Fruit fly (Drosophila melanogaster): ENCODE data around the gene ss.

ss gene

DNA sequence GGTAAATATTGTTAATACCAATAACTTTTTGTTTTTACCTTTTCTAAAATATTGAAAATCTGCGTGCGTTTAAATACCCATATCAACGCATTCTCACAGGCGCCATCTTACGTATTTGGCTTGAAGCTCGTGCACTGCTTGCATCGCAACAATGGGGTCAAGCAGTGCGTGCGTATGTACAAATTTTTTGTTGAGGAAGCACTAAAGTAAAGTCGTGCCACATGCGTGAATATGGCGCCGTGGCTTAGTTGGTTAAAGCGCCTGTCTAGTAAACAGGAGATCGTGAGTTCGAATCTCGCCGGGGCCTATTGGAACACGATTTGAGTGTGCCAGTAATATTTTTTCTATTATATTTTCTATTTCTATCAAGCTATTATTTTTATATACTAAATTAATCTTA lies 28.2 kb upstream of the ss start (continued):
- no peak for TF ChIP-seq CG10669 (GFP tag; optimal IDR thresholded peaks at IDR 0.05)
- peak; percentile 22 for TF ChIP-seq CG3032 (tag; optimal IDR thresholded peaks at IDR 0.05)
- TF ChIP-seq esn (GFP tag; optimal IDR thresholded peaks at IDR 0.05): no peak
- 0 out of 2 replicates have a peak, but pooled peaks have one; percentile 12 for TF ChIP-seq CG15336 (GFP tag; IDR thresholded peaks at IDR 0.05)
- TF ChIP-seq lz (GFP tag; optimal IDR thresholded peaks at IDR 0.05): peak; percentile 22
- peak; percentile 13 for TF ChIP-seq svp (GFP tag)
- no peak for TF ChIP-seq CG9139 (GFP tag; optimal IDR thresholded peaks at IDR 0.05)
- TF ChIP-seq Eip78C (GFP tag): peak; percentile 68
- TF ChIP-seq CG11902 (GFP tag; optimal IDR thresholded peaks at IDR 0.05): no peak
- no peak for TF ChIP-seq OdsH (GFP tag; optimal IDR thresholded peaks at IDR 0.05)
- TF ChIP-seq Ets96B (tag; optimal IDR thresholded peaks at IDR 0.05): no peak
- TF ChIP-seq CG10631 (GFP tag; optimal IDR thresholded peaks at IDR 0.05): no peak
- no peak for TF ChIP-seq fd59A (GFP tag; optimal IDR thresholded peaks at IDR 0.05)

DNA sequence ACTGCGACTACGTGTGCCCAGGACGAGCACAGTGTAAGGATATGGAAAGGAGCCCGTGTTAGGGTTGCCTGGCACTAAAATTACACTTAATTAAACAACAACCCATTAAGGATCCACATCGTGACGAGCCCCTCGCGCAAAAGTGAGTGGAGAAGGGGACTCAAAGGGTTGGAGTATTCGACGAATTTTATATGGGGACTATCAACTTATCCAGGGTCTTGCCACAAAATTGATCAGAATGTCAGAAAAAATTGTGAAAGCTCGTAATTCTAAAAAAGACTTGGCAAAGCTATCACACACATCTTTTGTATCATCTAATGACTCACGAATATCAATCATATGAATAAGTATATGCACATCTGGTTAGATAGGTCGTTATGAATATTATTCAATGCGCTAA lies 26.9 kb upstream of the ss start, which contains the start of gene CG31279:
TSS of gene CG31279 (plus strand) at position 301 of the 400 bp plus-strand sequence.
- TF ChIP-seq CG6792 (GFP tag; optimal IDR thresholded peaks at IDR 0.05) (no peak), CG15336 (GFP tag; IDR thresholded peaks at IDR 0.05) (no peak), dsx (GFP tag; optimal IDR thresholded peaks at IDR 0.05; ENCODE audit: poor library complexity, severe bottlenecking) (no peak), Eip75B (GFP tag; optimal IDR thresholded peaks at IDR 0.05) (no peak), svp (GFP tag) (no peak), spab (GFP tag; optimal IDR thresholded peaks at IDR 0.05) (no peak), CG6854 (GFP tag; optimal IDR thresholded peaks at IDR 0.05) (no peak), cyc (GFP tag; optimal IDR thresholded peaks at IDR 0.05) (no peak), CG6163 (GFP tag; IDR thresholded peaks at IDR 0.05) (no peak), Eip78C (GFP tag) (no peak), CG31627 (GFP tag; optimal IDR thresholded peaks at IDR 0.05) (no peak), Met (GFP tag; optimal IDR thresholded peaks at IDR 0.05) (no peak), CG11762 (GFP tag; optimal IDR thresholded peaks at IDR 0.05; ENCODE audit: insufficient read depth) (no peak), vri (GFP tag; optimal IDR thresholded peaks at IDR 0.05) (no peak), Hr4 (GFP tag; optimal IDR thresholded peaks at IDR 0.05) (no peak), achi (GFP tag; optimal IDR thresholded peaks at IDR 0.05) (no peak), Ets96B (tag; optimal IDR thresholded peaks at IDR 0.05) (no peak), acj6 (GFP tag; optimal IDR thresholded peaks at IDR 0.05) (no peak)

DNA sequence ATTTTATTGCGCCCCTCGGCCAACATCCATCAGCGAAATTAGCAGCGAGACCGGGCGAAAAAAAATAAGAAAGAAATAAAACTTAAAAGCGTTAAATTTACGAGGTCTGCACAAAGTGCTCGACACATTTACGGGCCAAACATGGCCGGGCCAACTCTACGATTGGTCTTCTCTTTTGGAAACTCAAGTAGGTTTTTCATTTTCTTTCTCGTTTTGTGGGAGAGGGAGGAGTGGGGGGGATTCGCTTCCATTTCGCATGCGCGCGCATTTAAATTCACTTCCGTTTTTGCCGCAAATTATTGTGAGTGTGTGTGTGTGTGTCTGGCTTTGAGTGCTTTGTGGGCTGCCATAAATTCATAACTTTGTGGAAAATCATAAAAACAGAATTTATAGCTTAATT lies 24.0 kb upstream of the ss start:
- TF ChIP-seq CG8632 (GFP tag; optimal IDR thresholded peaks at IDR 0.05) (no peak), CG6163 (GFP tag; IDR thresholded peaks at IDR 0.05) (no peak), net (GFP tag; optimal IDR thresholded peaks at IDR 0.05) (no peak), CG6854 (GFP tag; optimal IDR thresholded peaks at IDR 0.05) (no peak), CG8119 (GFP tag; IDR thresholded peaks at IDR 0.05) (no peak), dsx (GFP tag; optimal IDR thresholded peaks at IDR 0.05; ENCODE audit: poor library complexity, severe bottlenecking) (no peak), Eip75B (GFP tag; optimal IDR thresholded peaks at IDR 0.05) (no peak), Blimp-1 (GFP tag; optimal IDR thresholded peaks at IDR 0.05) (no peak), CG1621 (tag; optimal IDR thresholded peaks at IDR 0.05) (no peak), CG11902 (GFP tag; optimal IDR thresholded peaks at IDR 0.05) (no peak), Eip93F (GFP tag; optimal IDR thresholded peaks at IDR 0.05) (no peak), Ets96B (tag; optimal IDR thresholded peaks at IDR 0.05) (no peak), Lpt (GFP tag; optimal IDR thresholded peaks at IDR 0.05) (no peak)

DNA sequence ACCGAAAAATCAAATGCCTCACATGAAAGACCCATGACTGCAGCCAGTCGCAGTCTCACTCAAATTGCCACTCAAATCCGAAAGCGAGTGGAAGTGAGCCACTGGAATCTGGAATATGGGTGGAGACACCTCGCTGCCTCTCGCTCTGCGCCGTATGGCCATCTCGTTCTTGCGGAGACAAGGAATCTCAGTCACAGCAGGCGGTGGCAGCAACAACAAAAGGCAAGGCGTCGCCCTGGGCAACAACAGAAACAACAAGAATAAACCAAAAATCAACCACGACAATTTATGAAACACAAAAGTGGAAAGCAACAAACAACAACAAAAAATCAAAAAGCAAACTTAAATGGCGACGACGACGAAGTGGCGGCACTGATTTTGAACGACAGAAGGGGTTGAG lies 19.8 kb upstream of the ss start:
- TF ChIP-seq fd59A (GFP tag; optimal IDR thresholded peaks at IDR 0.05) (no peak), CG7368 (GFP tag; optimal IDR thresholded peaks at IDR 0.05) (peak; percentile 5), CG1621 (tag; optimal IDR thresholded peaks at IDR 0.05) (peak; percentile 19), CG10669 (GFP tag; optimal IDR thresholded peaks at IDR 0.05) (peak; percentile 21), eg (GFP tag; IDR thresholded peaks at IDR 0.05) (0 out of 3 replicates have a peak, but pooled peaks have one; percentile 34), CG3032 (tag; optimal IDR thresholded peaks at IDR 0.05) (peak; percentile 18), achi (GFP tag; optimal IDR thresholded peaks at IDR 0.05) (peak; percentile 6), CG6808 (GFP tag; optimal IDR thresholded peaks at IDR 0.05) (peak; percentile 39), net (GFP tag; optimal IDR thresholded peaks at IDR 0.05) (no peak), ss (GFP tag; optimal IDR thresholded peaks at IDR 0.05) (peak; percentile 75 to 82), CG6854 (GFP tag; optimal IDR thresholded peaks at IDR 0.05) (peak; percentile 24), CG6163 (GFP tag; IDR thresholded peaks at IDR 0.05) (peak; percentile 64; the same call in 2 of the 3 replicates), CG8319 (GFP tag; optimal IDR thresholded peaks at IDR 0.05) (no peak)

Data from whole organism, prepupa.